Worm (Caenorhabditis elegans) whole organism, L4 larva: ENCODE data around the gene F14D2.19.

Experiments used
- D1046.2 ChIP-seq: fragments of 200-800 bp; sonication (Bioruptor generic); IDR thresholded peaks from 2 replicates; pipeline ENCODE4 v1.3.6; 2022; ENCODE audit warnings: missing genetic modification characterization, missing compliant biosample characterization
- ZK546.5 ChIP-seq, 2 experiments: sonication (generic microtip); optimal IDR thresholded peaks; 2 replicates each; lab custom pipeline; 2017; ENCODE audit warnings: missing biosample characterization in 2 of 2, missing genetic modification characterization in 2 of 2
- ces-1 ChIP-seq: fragments of 150-350 bp; sonication (generic microtip); optimal IDR thresholded peaks from 4 replicates; lab custom pipeline; 2014; ENCODE audit warnings: missing biosample characterization, missing genetic modification reagents, missing genetic modification characterization
- cey-2 ChIP-seq: sonication (generic microtip); optimal IDR thresholded peaks from 3 replicates; lab custom pipeline; 2017; ENCODE audit warnings: missing genetic modification characterization, mild to moderate bottlenecking, missing compliant biosample characterization, antibody characterized with exemption, borderline replicate concordance; ENCODE audit not compliant: insufficient read depth
- egl-27 ChIP-seq: sonication (generic microtip); optimal IDR thresholded peaks from 3 replicates; lab custom pipeline; 2017; ENCODE audit warnings: missing biosample characterization, missing genetic modification reagents, missing genetic modification characterization
- lin-15B ChIP-seq: fragments of 150-350 bp; sonication (generic microtip); optimal IDR thresholded peaks from 3 replicates; lab custom pipeline; 2014; ENCODE audit warnings: missing biosample characterization, missing genetic modification characterization
- nhr-28 ChIP-seq: fragments of 150-350 bp; optimal IDR thresholded peaks from 2 replicates; lab custom pipeline; 2014; ENCODE audit warnings: missing biosample characterization, missing genetic modification characterization
- php-3 ChIP-seq: fragments of 200-800 bp; sonication (Bioruptor generic); IDR thresholded peaks from 2 replicates; pipeline ENCODE4 v1.3.6; 2022; ENCODE audit warnings: missing genetic modification reagents, missing genetic modification characterization, missing compliant biosample characterization
- snpc-4 ChIP-seq: fragments of 150-350 bp; optimal IDR thresholded peaks from 2 replicates; lab custom pipeline; 2014; ENCODE audit warnings: missing biosample characterization, missing genetic modification characterization
- zag-1 ChIP-seq: fragments of 150-350 bp; optimal IDR thresholded peaks from 2 replicates; lab custom pipeline; 2014; ENCODE audit warnings: missing biosample characterization, missing genetic modification characterization

DNA sequence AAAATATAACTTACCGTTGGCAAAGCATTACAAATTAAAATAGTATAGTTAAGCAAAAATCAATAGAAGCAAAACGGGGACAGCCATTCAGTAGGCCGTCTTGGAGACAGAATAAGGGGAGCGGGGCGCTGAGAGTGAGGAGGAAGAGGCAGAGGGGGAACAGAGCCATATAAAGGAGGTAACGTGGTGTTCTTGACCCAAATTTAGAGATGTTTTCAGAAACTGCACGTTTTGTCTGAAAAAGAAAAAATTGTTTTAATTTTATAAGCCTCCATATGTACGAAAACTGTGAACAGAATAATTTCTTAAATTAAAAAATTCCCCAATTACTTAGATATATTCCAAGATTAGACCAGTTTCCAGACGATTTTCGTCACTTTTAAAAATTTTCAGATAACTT lies 23.5 kb downstream of the F14D2.19 start, which contains the start of gene F39E9.6:
- TF ChIP-seq ZK546.5 (tag; optimal IDR thresholded peaks at IDR 0.05; lab: Kevin White, UChicago) (no peak), nhr-28 (tag; lab: Kevin White, UChicago) (no peak), php-3 (GFP tag; lab: Robert Waterston, UW) (no peak), cey-2 (no peak), egl-27 (no peak), lin-15B (no peak), D1046.2 (GFP tag; lab: Robert Waterston, UW) (no peak), ces-1 (GFP tag; lab: Kevin White, UChicago) (no peak), zag-1 (tag; lab: Kevin White, UChicago) (no peak), snpc-4 (tag; lab: Kevin White, UChicago) (no peak)
